Fruit fly (Drosophila melanogaster) whole organism, embryonic: ENCODE results near the gene Ilk.

Source experiments
- CG11247 ChIP-seq: fragments of 200-800 bp; sonication (Bioruptor generic); IDR thresholded peaks from 2 replicates; pipeline ENCODE4 v1.3.6; 2022; ENCODE audit warnings: missing biosample characterization, missing genetic modification characterization
- CG14014 ChIP-seq: fragments of 200-800 bp; sonication (Bioruptor generic); IDR thresholded peaks from 2 replicates; pipeline ENCODE4 v1.3.6; 2022; ENCODE audit warnings: missing biosample characterization, missing genetic modification characterization
- CG14860 ChIP-seq: fragments of 200-800 bp; sonication (Bioruptor generic); IDR thresholded peaks from 3 replicates; pipeline ENCODE4 v1.3.6; 2022; ENCODE audit warnings: missing biosample characterization, missing genetic modification characterization; ENCODE audit not compliant: partially characterized antibody
- CG15269 ChIP-seq: fragments of 200-800 bp; sonication (Bioruptor generic); optimal IDR thresholded peaks from 2 replicates; lab custom pipeline; 2018; ENCODE audit warnings: missing biosample characterization, mild to moderate bottlenecking, missing genetic modification characterization, moderate library complexity
- CG15514 ChIP-seq: fragments of 200-800 bp; sonication (Bioruptor generic); optimal IDR thresholded peaks from 3 replicates; lab custom pipeline; 2017; ENCODE audit warnings: missing biosample characterization, missing genetic modification characterization, mild to moderate bottlenecking, moderate library complexity, missing genetic modification reagents
- CG15601 ChIP-seq: fragments of 200-800 bp; sonication (Bioruptor generic); optimal IDR thresholded peaks from 3 replicates; lab custom pipeline; 2019; ENCODE audit warnings: missing biosample characterization, mild to moderate bottlenecking, missing genetic modification characterization, moderate library complexity
- CG16813 ChIP-seq: fragments of 200-800 bp; sonication (Bioruptor generic); IDR thresholded peaks from 3 replicates; pipeline ENCODE4 v1.3.6; 2022; ENCODE audit warnings: missing biosample characterization, missing genetic modification characterization; ENCODE audit not compliant: partially characterized antibody
- CG2120 ChIP-seq: fragments of 200-800 bp; sonication (Bioruptor generic); optimal IDR thresholded peaks from 3 replicates; lab custom pipeline; 2016; ENCODE audit warnings: missing biosample characterization, missing genetic modification characterization
- CG2129 ChIP-seq: fragments of 200-800 bp; sonication (Bioruptor generic); IDR thresholded peaks from 2 replicates; pipeline ENCODE4 v1.3.6; 2022; ENCODE audit warnings: missing biosample characterization, missing genetic modification characterization; ENCODE audit not compliant: partially characterized antibody
- CG2678 ChIP-seq: fragments of 200-800 bp; sonication (Bioruptor generic); optimal IDR thresholded peaks from 3 replicates; lab custom pipeline; 2019; ENCODE audit warnings: missing biosample characterization, mild to moderate bottlenecking, missing genetic modification characterization, moderate library complexity
- CG2889 ChIP-seq: fragments of 200-800 bp; sonication (Bioruptor generic); IDR thresholded peaks from 3 replicates; pipeline ENCODE4 v1.3.6; 2022; ENCODE audit warnings: missing biosample characterization, missing genetic modification characterization
- CG3065 ChIP-seq: fragments of 200-800 bp; sonication (Bioruptor generic); optimal IDR thresholded peaks from 2 replicates; lab custom pipeline; 2016; ENCODE audit warnings: missing biosample characterization, missing genetic modification characterization
- CG33213 ChIP-seq: fragments of 200-800 bp; sonication (Bioruptor generic); optimal IDR thresholded peaks from 3 replicates; lab custom pipeline; 2016; ENCODE audit warnings: missing biosample characterization, missing genetic modification characterization
- CG3407 ChIP-seq: fragments of 200-800 bp; sonication (Bioruptor generic); optimal IDR thresholded peaks from 2 replicates; lab custom pipeline; 2018; ENCODE audit warnings: missing biosample characterization, mild to moderate bottlenecking, missing genetic modification characterization
- CG42726 ChIP-seq: fragments of 200-800 bp; sonication (Bioruptor generic); IDR thresholded peaks from 2 replicates; pipeline ENCODE4 v1.3.6; 2022; ENCODE audit warnings: missing biosample characterization, missing genetic modification characterization; ENCODE audit not compliant: partially characterized antibody
- CG4730 ChIP-seq: fragments of 200-800 bp; sonication (Bioruptor generic); IDR thresholded peaks from 2 replicates; pipeline ENCODE4 v1.3.6; 2022; ENCODE audit warnings: missing biosample characterization, missing genetic modification characterization
- CG6254 ChIP-seq: fragments of 200-800 bp; sonication (Bioruptor generic); optimal IDR thresholded peaks from 3 replicates; lab custom pipeline; 2017; ENCODE audit warnings: mild to moderate bottlenecking, missing biosample characterization, missing genetic modification reagents, missing genetic modification characterization
- CG6791 ChIP-seq: fragments of 200-800 bp; sonication (Bioruptor generic); IDR thresholded peaks from 3 replicates; pipeline ENCODE4 v1.3.6; 2022; ENCODE audit warnings: missing biosample characterization, missing genetic modification characterization; ENCODE audit not compliant: partially characterized antibody
- CG9817 ChIP-seq: fragments of 200-800 bp; sonication (Bioruptor generic); optimal IDR thresholded peaks from 2 replicates; lab custom pipeline; 2018; ENCODE audit warnings: missing biosample characterization, mild to moderate bottlenecking, missing genetic modification characterization, moderate library complexity
- CkIIα-i1 ChIP-seq: fragments of 200-800 bp; sonication (Bioruptor generic); IDR thresholded peaks from 2 replicates; pipeline ENCODE4 v1.3.6; 2022; ENCODE audit warnings: missing biosample characterization, missing genetic modification characterization
- D19A ChIP-seq: fragments of 200-800 bp; optimal IDR thresholded peaks from 3 replicates; lab custom pipeline; 2019; ENCODE audit warnings: missing biosample characterization, mild to moderate bottlenecking, missing genetic modification characterization, moderate library complexity
- Dip2 ChIP-seq: fragments of 200-800 bp; sonication (Bioruptor generic); IDR thresholded peaks from 2 replicates; pipeline ENCODE4 v1.3.6; 2022; ENCODE audit warnings: missing biosample characterization, missing genetic modification characterization
- Dll ChIP-seq: fragments of 200-800 bp; sonication (Bioruptor generic); IDR thresholded peaks from 4 replicates; pipeline ENCODE4 v1.3.6; 2022; ENCODE audit warnings: missing biosample characterization, missing genetic modification characterization; ENCODE audit not compliant: partially characterized antibody
- Dref ChIP-seq: fragments of 200-800 bp; sonication (Bioruptor generic); IDR thresholded peaks from 2 replicates; pipeline ENCODE4 v1.3.6; 2022; ENCODE audit warnings: missing biosample characterization, missing genetic modification characterization
- Fer1 ChIP-seq: fragments of 200-800 bp; sonication (Bioruptor generic); optimal IDR thresholded peaks from 2 replicates; lab custom pipeline; 2017; ENCODE audit warnings: missing biosample characterization, mild to moderate bottlenecking, missing genetic modification characterization
- HHEX ChIP-seq: fragments of 200-800 bp; sonication (Bioruptor generic); optimal IDR thresholded peaks from 3 replicates; lab custom pipeline; 2017; ENCODE audit warnings: missing biosample characterization, mild to moderate bottlenecking, missing genetic modification characterization, missing genetic modification reagents
- HLH4C ChIP-seq: fragments of 200-800 bp; sonication (Bioruptor generic); IDR thresholded peaks from 3 replicates; pipeline ENCODE4 v1.3.6; 2022; ENCODE audit warnings: missing biosample characterization, missing genetic modification characterization; ENCODE audit not compliant: partially characterized antibody
- HLH54F ChIP-seq: fragments of 200-800 bp; sonication (Bioruptor generic); optimal IDR thresholded peaks from 3 replicates; lab custom pipeline; 2016; ENCODE audit warnings: missing biosample characterization, missing genetic modification characterization
- Hr78 ChIP-seq, 2 experiments: fragments of 200-800 bp in 1 of 2; fragments of >200 bp in 1 of 2; sonication (Bioruptor generic) in 1 of 2; optimal IDR thresholded peaks; 2 replicates each; lab custom pipeline; 2017 to 2019; ENCODE audit warnings: missing biosample characterization in 2 of 2, missing genetic modification characterization in 2 of 2, mild to moderate bottlenecking in 1 of 2, moderate library complexity in 1 of 2
- Pdp1 ChIP-seq, 2 experiments: fragments of 200-800 bp; sonication (Bioruptor generic); optimal IDR thresholded peaks; 3 replicates each; lab custom pipeline; 2016; ENCODE audit warnings: missing biosample characterization in 2 of 2, missing genetic modification characterization in 2 of 2, mild to moderate bottlenecking in 1 of 2, moderate library complexity in 1 of 2
- aop ChIP-seq: fragments of 200-800 bp; sonication (Bioruptor generic); IDR thresholded peaks from 2 replicates; pipeline ENCODE4 v1.3.6; 2022; ENCODE audit warnings: missing biosample characterization, missing genetic modification characterization
- bigmax ChIP-seq: fragments of 200-800 bp; sonication (Bioruptor generic); optimal IDR thresholded peaks from 2 replicates; lab custom pipeline; 2018; ENCODE audit warnings: missing biosample characterization, mild to moderate bottlenecking, missing genetic modification characterization
- cad ChIP-seq: fragments of >200 bp; optimal IDR thresholded peaks from 2 replicates; lab custom pipeline; 2017; ENCODE audit warnings: missing biosample characterization, missing genetic modification characterization
- da ChIP-seq: fragments of 200-800 bp; sonication (Bioruptor generic); optimal IDR thresholded peaks from 2 replicates; lab custom pipeline; 2016; ENCODE audit warnings: missing biosample characterization, missing genetic modification characterization
- ems ChIP-seq: fragments of 200-800 bp; sonication (Bioruptor generic); optimal IDR thresholded peaks from 3 replicates; lab custom pipeline; 2016; ENCODE audit warnings: missing biosample characterization, missing genetic modification characterization
- esg ChIP-seq: fragments of 200-800 bp; sonication (Bioruptor generic); conservative IDR thresholded peaks from 2 replicates; pipeline ENCODE4 v1.3.6; 2022; ENCODE audit warnings: missing biosample characterization, missing genetic modification characterization
- gro ChIP-seq: fragments of 200-800 bp; sonication (Bioruptor generic); optimal IDR thresholded peaks from 2 replicates; lab custom pipeline; 2016; ENCODE audit warnings: missing biosample characterization, missing genetic modification characterization
- ind ChIP-seq: fragments of 200-800 bp; sonication (Bioruptor generic); optimal IDR thresholded peaks from 3 replicates; lab custom pipeline; 2016; ENCODE audit warnings: missing biosample characterization, missing genetic modification characterization
- insv ChIP-seq, 2 experiments: fragments of 200-800 bp; sonication (Bioruptor generic); optimal IDR thresholded peaks; 3 replicates each; lab custom pipeline; 2016 to 2018; ENCODE audit warnings: missing biosample characterization in 2 of 2, missing genetic modification characterization in 2 of 2
- knrl ChIP-seq: fragments of 200-800 bp; sonication (Bioruptor generic); IDR thresholded peaks from 3 replicates; pipeline ENCODE4 v1.3.6; 2022; ENCODE audit warnings: missing biosample characterization, missing genetic modification characterization; ENCODE audit not compliant: partially characterized antibody
- lola ChIP-seq, 3 experiments: fragments of >200 bp in 2 of 3; fragments of 200-800 bp in 1 of 3; sonication (Bioruptor generic) in 1 of 3; optimal IDR thresholded peaks; 2 replicates each; lab custom pipeline; 2017 to 2019; ENCODE audit warnings: missing biosample characterization in 3 of 3, missing genetic modification characterization in 3 of 3, mild to moderate bottlenecking in 1 of 3, moderate library complexity in 1 of 3
- rib ChIP-seq: fragments of 200-800 bp; sonication (Bioruptor generic); IDR thresholded peaks from 2 replicates; pipeline ENCODE4 v1.3.6; 2022; ENCODE audit warnings: missing biosample characterization, missing genetic modification characterization
- seq ChIP-seq: fragments of 200-800 bp; sonication (Bioruptor generic); IDR thresholded peaks from 2 replicates; pipeline ENCODE4 v1.3.6; 2022; ENCODE audit warnings: missing biosample characterization, missing genetic modification characterization
- stwl ChIP-seq: fragments of 200-800 bp; sonication (Bioruptor generic); optimal IDR thresholded peaks from 3 replicates; lab custom pipeline; 2018; ENCODE audit warnings: missing biosample characterization, mild to moderate bottlenecking, missing genetic modification characterization, moderate library complexity
- tgo ChIP-seq: fragments of 200-800 bp; sonication (Bioruptor generic); IDR thresholded peaks from 3 replicates; pipeline ENCODE4 v1.3.6; 2022; ENCODE audit warnings: missing biosample characterization, missing genetic modification characterization
- tio ChIP-seq: fragments of 200-800 bp; sonication (Bioruptor generic); optimal IDR thresholded peaks from 2 replicates; lab custom pipeline; 2017; ENCODE audit warnings: missing biosample characterization, missing genetic modification characterization, inconsistent platforms
- trh ChIP-seq: fragments of 200-800 bp; sonication (Bioruptor generic); optimal IDR thresholded peaks from 2 replicates; lab custom pipeline; 2016; ENCODE audit warnings: missing biosample characterization, missing genetic modification characterization
- twi ChIP-seq: fragments of 200-800 bp; optimal IDR thresholded peaks from 2 replicates; lab custom pipeline; 2019; ENCODE audit warnings: missing biosample characterization, mild to moderate bottlenecking, missing genetic modification characterization, moderate library complexity

The Ilk gene

dm6 chr3L:21252932-21253760 lies 36.4 kb downstream of the Ilk start (continued):
- no peak for TF ChIP-seq ind (GFP tag; lab: Kevin White, UChicago)
- no peak for TF ChIP-seq stwl (tag; lab: Kevin White, UChicago)
- no peak for TF ChIP-seq esg (GFP tag; lab: Robert Waterston, UW)
- TF ChIP-seq Dip2 = no peak
- no peak for TF ChIP-seq twi (tag; lab: Kevin White, UChicago)
- no peak for TF ChIP-seq da (GFP tag; lab: Kevin White, UChicago)
- TF ChIP-seq Dll = no peak
- no peak for TF ChIP-seq CG3065 (GFP tag; lab: Kevin White, UChicago)
- TF ChIP-seq gro (GFP tag; lab: Kevin White, UChicago) = no peak
- TF ChIP-seq HHEX = peak; percentile 18
- TF ChIP-seq CG15514 (GFP tag; lab: Kevin White, UChicago) = no peak
- TF ChIP-seq Hr78 (GFP tag; optimal IDR thresholded peaks at IDR 0.05; lab: Kevin White, UChicago) = peak in 1 of 2 experiments; percentile 17
- TF ChIP-seq ems = no peak
- no peak for TF ChIP-seq Dref (GFP tag; lab: Robert Waterston, UW)
- no peak for TF ChIP-seq tio (GFP tag; lab: Kevin White, UChicago)
- no peak for TF ChIP-seq CG16813 (GFP tag; lab: Robert Waterston, UW)
- TF ChIP-seq seq = no peak
- TF ChIP-seq CG6791 (GFP tag; lab: Robert Waterston, UW) = 0 out of 3 replicates have a peak, but pooled peaks have one; percentile 15
- TF ChIP-seq CG33213 = no peak
- TF ChIP-seq CG3407 (GFP tag; lab: Kevin White, UChicago) = no peak
- TF ChIP-seq D19A (tag; lab: Kevin White, UChicago) = no peak
- TF ChIP-seq cad (GFP tag; lab: Kevin White, UChicago) = no peak
- TF ChIP-seq lola (GFP tag; optimal IDR thresholded peaks at IDR 0.05; lab: Kevin White, UChicago) = no peak
- no peak for TF ChIP-seq aop (GFP tag; lab: Robert Waterston, UW)
- no peak for TF ChIP-seq tgo (GFP tag; lab: Robert Waterston, UW)
- no peak for TF ChIP-seq Pdp1 (GFP tag; optimal IDR thresholded peaks at IDR 0.05; lab: Kevin White, UChicago)
- no peak for TF ChIP-seq CG9817 (tag; lab: Kevin White, UChicago)
- TF ChIP-seq CG15269 = no peak
- TF ChIP-seq CG2129 = no peak
- no peak for TF ChIP-seq CG6254
- peak; percentile 62; the same call in 1 of the 2 replicates for TF ChIP-seq rib (GFP tag; lab: Robert Waterston, UW)
- no peak for TF ChIP-seq CG4730 (GFP tag; lab: Robert Waterston, UW)
- TF ChIP-seq CG14860 (GFP tag; lab: Robert Waterston, UW) = no peak
- no peak for TF ChIP-seq CG15601 (tag; lab: Kevin White, UChicago)
- no peak for TF ChIP-seq CkIIα-i1 (GFP tag; lab: Robert Waterston, UW)
- TF ChIP-seq knrl (GFP tag; lab: Robert Waterston, UW) = no peak
- no peak for TF ChIP-seq CG14014 (GFP tag; lab: Robert Waterston, UW)
- no peak for TF ChIP-seq CG2120 (GFP tag; lab: Kevin White, UChicago)
- TF ChIP-seq CG2889 (GFP tag; lab: Robert Waterston, UW) = no peak
- TF ChIP-seq trh (GFP tag; lab: Kevin White, UChicago) = no peak
- TF ChIP-seq HLH54F (GFP tag; lab: Kevin White, UChicago) = no peak
- no peak for TF ChIP-seq HLH4C (GFP tag; lab: Robert Waterston, UW)
- no peak for TF ChIP-seq CG11247 (GFP tag; lab: Robert Waterston, UW)
- no peak for TF ChIP-seq CG42726 (GFP tag; lab: Robert Waterston, UW)
- no peak for TF ChIP-seq Fer1
- no peak for TF ChIP-seq insv (GFP tag; optimal IDR thresholded peaks at IDR 0.05; lab: Kevin White, UChicago)
- TF ChIP-seq CG2678 (tag; lab: Kevin White, UChicago) = no peak
- no peak for TF ChIP-seq bigmax (GFP tag; lab: Kevin White, UChicago)
